Worm (Caenorhabditis elegans): ENCODE measurements around the gene apb-1.

DNA sequence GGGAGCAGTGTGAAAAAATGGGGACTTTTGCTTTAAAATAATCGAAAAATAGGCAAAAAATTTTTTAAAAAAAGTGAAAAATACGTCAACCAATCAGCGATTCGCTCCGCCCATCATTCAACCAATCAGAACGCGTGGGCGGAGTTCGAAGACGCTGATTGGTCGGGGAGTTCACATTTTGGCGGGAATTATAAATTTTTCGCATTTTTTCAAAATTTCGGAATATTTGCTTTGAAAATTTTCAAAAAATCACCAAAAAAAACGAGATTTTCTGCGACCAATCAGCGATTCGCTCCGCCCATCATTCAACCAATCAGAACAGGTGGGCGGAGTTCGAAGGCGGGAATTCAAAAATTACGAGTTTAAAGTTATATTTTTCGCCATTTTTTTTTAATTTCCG is 24.4 kb downstream of the apb-1 start:
- TF ChIP-seq T22C8.4 (GFP tag; IDR thresholded peaks at IDR 0.05) (no peak), flt-1 (GFP tag; IDR thresholded peaks at IDR 0.05) (no peak), tab-1 (GFP tag; IDR thresholded peaks at IDR 0.05) (no peak), ztf-29 (GFP tag; IDR thresholded peaks at IDR 0.05) (no peak), med-1 (GFP tag; optimal IDR thresholded peaks at IDR 0.05; ENCODE audit: insufficient read depth) (no peak), cog-1 (tag; optimal IDR thresholded peaks at IDR 0.05) (no peak)

Measured in whole organism, midembryonic.